Worm (Caenorhabditis elegans) whole organism, young adult: ENCODE results near the gene ZK1290.7.

Source experiments
- ama-1 ChIP-seq, 3 experiments: fragments of 150-350 bp in 1 of 3; sonication (generic microtip) in 2 of 3; optimal IDR thresholded peaks; 2 replicates each; lab custom pipeline; 2014 to 2018; ENCODE audit warnings: missing biosample characterization in 2 of 3, missing genetic modification characterization in 2 of 3, missing genetic modification reagents in 2 of 3
- attf-6 ChIP-seq: fragments of 200-800 bp; sonication (Bioruptor generic); IDR thresholded peaks from 2 replicates; pipeline ENCODE4 v1.3.6; 2022; ENCODE audit warnings: missing genetic modification reagents, missing genetic modification characterization, missing compliant biosample characterization
- lin-35 ChIP-seq, 3 experiments: fragments of 150-350 bp in 2 of 3; sonication (generic microtip) in 1 of 3; optimal IDR thresholded peaks; 2 replicates each; lab custom pipeline; 2014 to 2018; ENCODE audit warnings: missing biosample characterization in 3 of 3, missing genetic modification characterization in 3 of 3, missing genetic modification reagents in 3 of 3
- nhr-120 ChIP-seq: fragments of 200-800 bp; sonication (Bioruptor generic); IDR thresholded peaks from 2 replicates; pipeline ENCODE4 v1.3.6; 2022; ENCODE audit warnings: missing genetic modification characterization, missing compliant biosample characterization
- pha-4 ChIP-seq: fragments of 150-350 bp; sonication (generic microtip); optimal IDR thresholded peaks from 2 replicates; lab custom pipeline; 2014; ENCODE audit warnings: missing biosample characterization, missing genetic modification reagents, missing genetic modification characterization
- repo-1 ChIP-seq: sonication (generic microtip); optimal IDR thresholded peaks from 2 replicates; lab custom pipeline; 2017; ENCODE audit warnings: mild to moderate bottlenecking, missing genetic modification characterization, missing compliant biosample characterization
- tlf-1 ChIP-seq: fragments of 200-800 bp; sonication (Bioruptor generic); optimal IDR thresholded peaks from 2 replicates; lab custom pipeline; 2018; ENCODE audit warnings: mild to moderate bottlenecking, missing genetic modification characterization, missing compliant biosample characterization
- unc-130 ChIP-seq: sonication (generic microtip); optimal IDR thresholded peaks from 2 replicates; lab custom pipeline; 2016; ENCODE audit warnings: missing genetic modification reagents, missing genetic modification characterization, missing compliant biosample characterization
- zim-3 ChIP-seq: sonication (generic microtip); optimal IDR thresholded peaks from 2 replicates; lab custom pipeline; 2017; ENCODE audit warnings: mild to moderate bottlenecking, missing genetic modification characterization, moderate library complexity, missing compliant biosample characterization

DNA sequence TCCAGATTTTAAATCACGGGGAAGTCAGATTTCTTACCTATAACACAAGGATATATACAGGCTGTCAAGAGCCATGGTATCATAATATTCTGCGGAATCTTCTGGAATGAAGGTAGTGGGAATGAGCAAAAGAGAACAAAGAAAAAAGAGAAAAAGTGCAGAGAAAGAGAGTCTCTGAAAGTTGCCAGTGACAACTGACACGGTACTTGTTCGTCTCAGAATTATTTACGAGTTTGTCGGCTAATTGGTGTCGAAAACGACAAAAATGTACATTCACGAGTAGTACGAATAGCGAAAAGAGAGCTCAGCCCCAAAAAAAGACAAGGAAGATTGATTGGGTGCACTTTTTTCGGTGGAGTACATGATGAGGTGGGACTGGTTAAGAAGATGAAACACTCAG is 42.3 kb downstream of the ZK1290.7 start, which contains the start of gene cah-2:
- TF ChIP-seq unc-130 (GFP tag; lab: Kevin White, UChicago) (no peak), zim-3 (tag; lab: Kevin White, UChicago) (no peak), lin-35 (GFP tag; optimal IDR thresholded peaks at IDR 0.05; lab: Kevin White, UChicago) (no peak), tlf-1 (GFP tag; lab: Kevin White, UChicago) (no peak), repo-1 (tag; lab: Kevin White, UChicago) (no peak), ama-1 (optimal IDR thresholded peaks at IDR 0.05; lab: Kevin White, UChicago) (no peak), ama-1 (GFP tag; optimal IDR thresholded peaks at IDR 0.05; lab: Kevin White, UChicago) (no peak), attf-6 (GFP tag; lab: Robert Waterston, UW) (no peak), nhr-120 (GFP tag; lab: Robert Waterston, UW) (no peak), pha-4 (tag; lab: Kevin White, UChicago) (no peak)
